Fruit fly (Drosophila melanogaster) S2 (cell line): ENCODE results near the gene Mcm2.
A peak's percentile ranks its signal among the peaks of the same experiment; 100 is the strongest.

ENCODE experiments used
- CG8478 ChIP-seq: fragments of >200 bp; optimal IDR thresholded peaks from 2 replicates; lab custom pipeline; 2018
- CTCF ChIP-seq, 2 experiments: fragments of >200 bp; optimal IDR thresholded peaks; 2 replicates each; lab custom pipeline; 2018

Mcm2 gene

DNA sequence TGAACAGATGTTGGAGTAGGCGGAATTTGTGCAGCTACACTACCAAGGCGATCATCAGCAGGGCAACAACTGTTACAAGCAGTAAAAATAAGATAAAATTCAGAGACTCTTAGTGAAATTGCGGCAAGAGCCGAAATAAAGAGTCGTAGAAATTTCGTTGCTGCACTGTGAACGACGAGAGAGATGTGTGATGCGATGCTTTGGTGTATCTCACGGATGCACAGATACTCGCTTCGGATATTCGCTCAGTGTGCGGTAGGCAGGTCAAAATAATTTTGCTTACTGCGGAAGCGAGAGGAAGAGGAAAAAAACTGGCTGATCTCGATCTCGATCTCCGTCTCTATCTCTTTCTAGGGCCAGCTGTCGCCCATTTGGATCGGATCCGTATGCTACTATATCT is 24.0 kb downstream of the Mcm2 start:
- TF ChIP-seq CTCF (optimal IDR thresholded peaks at IDR 0.05; lab: Kevin White, UChicago) (no peak), CG8478 (no peak)

DNA sequence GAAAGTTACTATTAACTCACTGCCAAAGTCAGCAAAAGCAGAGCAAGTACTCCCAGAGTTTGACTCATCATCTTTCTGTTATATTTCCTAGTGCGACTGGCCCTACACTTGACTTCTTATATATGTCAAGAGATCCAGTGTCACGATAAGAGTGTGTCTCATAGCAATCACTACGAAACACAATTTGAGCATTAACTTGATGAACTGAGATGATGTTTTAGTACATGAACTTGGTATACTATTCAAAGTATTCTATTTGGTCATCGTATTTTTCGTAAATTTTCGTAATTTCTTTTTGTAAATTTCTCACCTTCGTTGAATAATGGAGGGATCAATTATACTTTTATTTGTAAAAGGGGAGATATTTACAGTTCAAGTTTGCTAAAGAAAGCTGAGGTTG is 25.7 kb downstream of the Mcm2 start, which contains the start of gene CG11672:
TSS of gene CG11672 (minus strand) at position 101 of the 400 bp plus-strand sequence.
- no peak for TF ChIP-seq CTCF (optimal IDR thresholded peaks at IDR 0.05; lab: Kevin White, UChicago)
- TF ChIP-seq CG8478 = no peak

DNA sequence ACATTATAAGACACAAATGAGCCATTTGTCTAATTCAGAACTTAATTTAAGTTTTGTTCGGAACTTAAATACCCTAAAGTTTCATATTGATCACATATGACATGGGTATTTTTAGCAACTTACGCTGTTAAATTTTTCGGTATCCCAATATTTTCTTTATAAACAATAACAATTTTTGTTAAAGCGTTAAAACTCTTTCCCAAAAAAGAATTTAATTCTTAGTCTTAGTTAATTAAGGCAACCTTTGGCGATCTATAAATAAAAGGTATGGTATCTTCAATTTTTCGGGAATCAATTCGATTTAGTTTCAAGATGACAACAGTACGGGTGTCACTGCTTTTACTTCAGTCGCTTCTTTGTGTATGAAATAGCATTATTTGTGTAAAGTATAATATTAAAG is 26.2 kb downstream of the Mcm2 start, which contains the start of gene CG31464:
TSS of gene CG31464 (plus strand) at position 301 of the 400 bp plus-strand sequence.
- no peak for TF ChIP-seq CTCF (optimal IDR thresholded peaks at IDR 0.05; lab: Kevin White, UChicago)
- no peak for TF ChIP-seq CG8478

DNA sequence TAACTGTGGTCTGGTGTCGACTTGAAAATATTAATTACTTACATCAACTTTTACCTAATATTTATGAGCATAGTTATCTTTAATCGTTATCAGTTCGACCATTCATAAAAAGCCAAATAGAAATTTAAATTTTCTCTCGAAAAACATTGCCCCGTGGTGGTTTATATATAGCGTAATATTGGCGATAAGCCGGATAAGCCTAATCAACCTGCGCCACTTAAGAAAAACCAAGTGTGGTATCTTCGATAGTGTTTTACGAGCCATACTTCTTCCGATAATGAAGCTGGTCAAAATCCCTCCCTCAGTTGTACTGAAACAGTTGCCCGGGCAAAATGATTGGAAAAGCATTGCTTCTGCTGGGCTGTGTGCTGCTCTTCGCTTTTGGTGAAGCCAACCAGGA is 27.3 kb downstream of the Mcm2 start, which contains the start of gene CG31463:
TSS of gene CG31463 (plus strand) at position 302 of the 400 bp plus-strand sequence.
- TF ChIP-seq CTCF (optimal IDR thresholded peaks at IDR 0.05; lab: Kevin White, UChicago) (no peak), CG8478 (no peak)

DNA sequence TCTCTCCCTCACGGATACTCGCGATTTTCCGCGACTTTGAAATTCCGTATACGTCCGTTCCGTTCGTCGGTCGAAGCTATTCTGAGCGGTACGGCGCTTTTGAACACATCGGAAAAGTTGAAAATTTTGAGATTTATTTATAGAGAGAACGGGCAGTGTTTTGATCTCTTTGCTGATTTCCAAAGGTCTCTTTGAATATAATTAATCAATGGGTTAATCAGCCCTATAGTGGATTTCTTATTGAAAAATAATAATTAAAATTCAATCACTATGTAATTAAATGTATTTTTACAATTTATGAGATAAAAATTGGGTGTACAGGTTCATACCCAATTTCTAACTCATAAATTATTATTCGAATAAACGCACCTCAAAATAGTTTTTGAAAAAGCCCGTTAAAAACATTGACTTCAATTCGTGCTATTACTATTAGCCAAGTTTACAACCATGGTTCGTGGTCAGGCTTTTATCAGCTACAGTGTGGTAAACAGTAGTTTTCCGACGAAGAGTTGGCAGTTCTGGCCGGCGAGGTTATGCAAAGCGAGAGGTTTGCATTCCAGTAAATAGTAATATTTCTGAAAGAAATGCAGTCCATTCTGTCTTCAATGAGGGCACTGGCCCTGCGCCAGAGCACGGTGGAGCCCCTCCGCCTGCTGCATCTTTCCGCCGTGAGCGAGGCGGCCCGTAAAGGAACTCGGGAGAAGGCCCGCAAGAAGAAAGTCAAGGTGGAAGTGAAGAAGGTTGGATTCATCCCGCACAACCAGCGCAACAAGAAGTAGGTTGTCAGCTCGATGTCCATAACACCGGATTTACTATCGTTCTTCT is 36.4 kb downstream of the Mcm2 start, which contains the start of the genes CG9626 and mRpL1:
TSS of gene CG9626 (minus strand) at position 51 of the 825 bp plus-strand sequence.
TSS of gene mRpL1 (plus strand) at position 513 of the 825 bp plus-strand sequence.
- TF ChIP-seq CG8478 (no peak), CTCF (optimal IDR thresholded peaks at IDR 0.05; lab: Kevin White, UChicago) (peak; percentile 70 to 78)

DNA sequence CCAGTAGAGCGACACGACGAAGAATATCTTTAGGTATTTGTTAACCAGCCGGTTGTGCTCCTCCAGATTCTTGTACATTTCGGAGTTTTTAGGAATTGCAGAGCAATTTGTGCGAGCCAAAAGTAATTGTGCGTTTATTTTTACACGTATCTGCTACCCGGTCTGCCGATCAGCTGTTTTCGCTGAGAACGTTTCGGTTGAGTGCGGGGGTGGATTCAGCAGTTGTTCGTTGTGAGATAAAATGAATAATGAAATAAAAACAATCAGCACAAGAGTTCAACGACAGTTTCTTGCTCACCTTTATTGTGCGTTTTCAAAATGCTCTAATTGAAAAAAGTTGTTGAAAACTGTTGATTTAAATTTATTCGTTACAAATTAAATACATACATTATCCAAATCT is 39.1 kb downstream of the Mcm2 start, which contains the start of gene nac:
TSS of gene nac (minus strand) at position 176 of the 400 bp plus-strand sequence.
- no peak for TF ChIP-seq CTCF (optimal IDR thresholded peaks at IDR 0.05; lab: Kevin White, UChicago)
- no peak for TF ChIP-seq CG8478

DNA sequence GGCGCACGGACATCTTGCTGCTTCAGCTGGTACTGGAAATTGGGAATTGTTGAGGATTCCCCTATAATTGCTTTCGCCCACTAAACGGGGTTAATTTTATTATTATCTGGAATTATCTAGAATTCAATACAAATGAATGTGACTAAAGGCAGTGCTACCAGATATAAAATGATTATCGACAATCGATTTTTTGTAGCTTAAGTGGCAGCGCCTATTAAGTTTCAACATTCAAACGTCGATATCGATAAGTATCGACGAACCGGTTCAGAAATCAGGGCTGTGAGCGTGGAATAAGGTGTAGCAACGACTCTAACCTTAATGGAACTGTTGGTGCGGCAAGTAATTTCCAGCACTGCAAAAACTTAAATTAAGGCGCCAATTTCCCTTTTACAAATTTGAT is 40.3 kb downstream of the Mcm2 start, which contains the start of gene Sgt1:
TSS of gene Sgt1 (minus strand) at position 165 of the 400 bp plus-strand sequence.
- TF ChIP-seq CTCF (optimal IDR thresholded peaks at IDR 0.05; lab: Kevin White, UChicago) = peak; percentile 34 to 63
- no peak for TF ChIP-seq CG8478

DNA sequence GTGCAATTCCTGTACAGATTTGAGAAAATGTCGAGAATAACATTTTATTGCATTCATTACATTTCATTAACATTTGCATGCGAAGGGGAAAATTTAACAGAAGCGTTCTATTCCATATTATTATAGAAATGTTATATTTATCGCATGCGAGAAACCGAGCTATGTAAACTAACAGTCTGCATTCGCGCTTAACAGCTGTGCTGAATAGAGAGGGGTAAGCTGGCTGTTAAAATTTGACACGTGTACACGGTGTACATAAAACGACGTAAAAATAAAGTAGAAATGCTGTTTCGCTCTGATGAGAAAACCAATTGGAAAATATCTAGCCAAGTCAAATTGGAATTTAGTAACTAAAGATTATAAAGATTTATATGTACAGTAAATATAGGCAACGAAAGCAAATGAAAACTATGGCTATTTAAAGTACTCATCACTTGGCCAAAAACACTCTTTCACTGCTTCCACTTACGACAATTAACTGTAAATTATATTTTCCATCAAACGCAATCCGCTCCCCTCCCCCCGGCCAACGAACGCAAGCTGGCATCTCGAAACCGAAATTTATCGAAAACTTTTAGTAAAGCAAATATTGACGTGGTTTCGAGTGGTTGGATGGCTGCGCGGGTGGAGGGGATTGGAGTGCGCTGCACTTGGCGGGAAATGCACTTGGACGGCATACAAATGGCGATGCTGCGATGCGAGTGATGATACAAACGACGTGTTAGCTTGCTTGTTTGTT is 41.6 kb downstream of the Mcm2 start:
- no peak for TF ChIP-seq CG8478
- peak; percentile 20 to 50 for TF ChIP-seq CTCF (optimal IDR thresholded peaks at IDR 0.05; lab: Kevin White, UChicago)

DNA sequence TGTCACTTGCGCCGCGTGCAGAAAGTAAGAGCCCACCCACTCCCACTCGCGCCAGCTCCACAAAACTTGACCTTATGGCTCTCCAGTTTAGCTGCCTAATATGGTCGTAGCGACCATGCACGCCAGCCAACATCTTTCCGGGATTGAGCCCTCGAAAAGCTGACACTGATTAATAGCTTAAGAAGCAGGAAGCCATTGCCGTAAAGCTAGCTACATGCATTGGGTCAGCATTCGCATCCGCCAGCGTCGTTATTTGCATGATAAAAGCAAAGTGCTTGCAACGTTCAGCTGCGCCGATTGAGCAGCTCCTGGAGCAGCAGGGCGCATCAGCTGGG is 42.1 kb downstream of the Mcm2 start:
- TF ChIP-seq CG8478 = no peak
- TF ChIP-seq CTCF (optimal IDR thresholded peaks at IDR 0.05; lab: Kevin White, UChicago) = no peak

DNA sequence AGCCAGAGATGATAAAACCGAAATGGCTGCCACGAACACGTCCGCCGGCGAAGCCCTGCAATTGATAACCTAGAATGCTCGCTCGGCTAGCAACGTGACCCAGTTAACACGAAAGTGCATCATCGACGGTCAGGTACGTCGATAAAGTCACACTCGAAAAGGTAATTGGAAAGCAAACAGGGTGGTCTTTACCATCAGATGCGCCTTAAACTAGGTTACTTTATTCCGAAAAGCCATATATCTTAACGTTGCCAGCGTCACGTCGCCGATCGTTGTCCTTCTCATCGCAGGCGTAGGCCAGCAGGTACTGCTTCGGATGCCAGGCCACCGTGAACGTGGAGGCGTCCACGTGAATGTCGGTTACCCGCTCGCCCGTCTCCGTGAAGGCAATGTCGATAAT is 42.5 kb downstream of the Mcm2 start:
- TF ChIP-seq CG8478 (no peak), CTCF (optimal IDR thresholded peaks at IDR 0.05; lab: Kevin White, UChicago) (no peak)

DNA sequence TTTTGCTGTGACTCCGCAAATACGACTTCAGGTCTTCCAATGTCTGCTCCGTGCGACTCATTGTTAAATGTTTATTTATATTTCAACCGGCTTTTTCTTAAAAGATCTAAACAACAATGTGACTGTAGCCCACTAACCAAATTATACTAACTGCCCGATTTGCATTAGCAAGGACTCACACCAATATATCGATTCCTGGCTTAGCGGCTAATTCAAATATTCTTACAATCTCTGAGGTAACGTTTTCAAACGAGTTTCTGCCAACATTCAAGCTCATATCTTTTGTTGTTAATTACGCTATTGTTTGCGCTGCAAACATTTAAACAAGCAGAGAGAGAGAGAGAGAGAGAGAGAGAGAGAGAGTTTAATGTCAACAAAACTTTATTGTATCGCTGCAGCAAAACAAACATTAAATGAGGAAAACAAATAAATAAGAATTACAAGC is 43.8 kb downstream of the Mcm2 start, which contains the start of gene tex:
TSS of gene tex (minus strand) at position 131 of the 445 bp plus-strand sequence.
- TF ChIP-seq CG8478 (no peak), CTCF (optimal IDR thresholded peaks at IDR 0.05; lab: Kevin White, UChicago) (no peak)

DNA sequence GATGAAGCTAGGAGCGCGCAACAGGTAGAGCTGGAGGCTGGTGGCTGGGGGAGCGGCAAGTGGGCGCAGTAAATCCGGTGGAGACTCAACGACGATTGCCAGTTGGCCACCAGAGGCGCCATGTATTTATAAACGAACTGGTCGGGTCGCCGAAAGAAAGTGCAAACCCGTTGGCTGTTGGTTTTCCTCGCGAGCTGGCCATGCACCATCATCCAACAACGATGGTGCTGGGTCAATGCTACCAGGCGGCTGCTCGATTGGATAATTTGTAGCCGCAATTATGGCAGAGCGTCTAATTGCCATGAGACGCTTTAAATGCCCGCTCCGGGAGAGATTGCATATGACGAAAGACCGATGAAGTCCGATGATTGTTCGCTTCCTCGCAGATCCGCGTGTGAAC is 45.9 kb downstream of the Mcm2 start, which contains the start of gene CG11693:
TSS of gene CG11693 (minus strand) at position 101 of the 400 bp plus-strand sequence.
- TF ChIP-seq CTCF (optimal IDR thresholded peaks at IDR 0.05; lab: Kevin White, UChicago) = no peak
- TF ChIP-seq CG8478 = no peak

DNA sequence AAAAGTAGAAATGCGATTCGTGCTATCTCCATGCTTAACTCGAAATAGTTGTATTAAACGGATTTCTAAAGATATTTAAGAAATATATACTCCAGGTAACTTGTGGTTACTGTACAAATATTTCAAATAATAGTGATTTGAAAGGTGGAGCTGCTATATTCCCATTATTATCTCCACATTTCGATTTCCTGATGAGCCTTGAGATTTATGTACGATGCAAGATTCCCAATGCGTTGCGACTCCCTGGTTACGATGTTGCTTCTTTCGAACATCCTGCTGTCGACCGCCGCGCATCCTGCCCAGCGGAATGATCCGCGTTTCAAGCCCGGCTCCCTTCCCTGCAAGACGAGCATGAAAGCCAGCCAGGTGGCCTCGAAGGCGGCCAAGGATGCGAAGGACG is 47.3 kb downstream of the Mcm2 start, which contains the start of the genes CG11694 and CG11698:
TSS of gene CG11694 (minus strand) at position 101 of the 400 bp plus-strand sequence.
TSS of gene CG11698 (plus strand) at position 152 of the 400 bp plus-strand sequence.
- TF ChIP-seq CG8478 (no peak), CTCF (optimal IDR thresholded peaks at IDR 0.05; lab: Kevin White, UChicago) (no peak)

DNA sequence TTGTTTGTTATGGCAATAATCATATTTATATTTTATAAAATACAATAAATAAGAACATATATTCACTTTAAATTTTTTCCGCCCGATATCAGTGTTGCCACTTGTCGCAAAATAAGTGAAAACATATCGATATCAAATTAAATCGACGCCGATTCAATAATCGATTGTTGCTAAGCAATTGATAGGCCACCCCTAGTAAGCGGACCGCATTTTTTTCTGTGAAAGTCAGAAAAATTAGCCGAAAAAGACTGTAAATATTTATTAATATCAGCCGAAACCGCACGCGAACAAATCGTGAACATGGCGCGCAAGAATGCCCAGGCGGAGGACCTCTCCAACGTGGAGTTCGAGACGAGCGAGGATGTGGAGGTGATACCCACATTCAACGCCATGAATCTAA is 48.3 kb downstream of the Mcm2 start, which contains the start of gene CG7483:
TSS of gene CG7483 (plus strand) at position 171 of the 400 bp plus-strand sequence.
- no peak for TF ChIP-seq CG8478
